Fruit fly (Drosophila melanogaster) whole organism, embryonic: ENCODE results near the gene CG10948.

Experiments used
- Awh ChIP-seq: fragments of 200-800 bp; sonication (Bioruptor generic); IDR thresholded peaks from 2 replicates; pipeline ENCODE4, ENCODE4 v1.3.6; 2022; ENCODE audit warnings: missing biosample characterization, missing genetic modification characterization
- CG10147 ChIP-seq: fragments of 200-800 bp; sonication (Bioruptor generic); optimal IDR thresholded peaks from 2 replicates; lab custom pipeline; 2019; ENCODE audit warnings: missing biosample characterization, mild to moderate bottlenecking, missing genetic modification characterization, moderate library complexity
- CG13894 ChIP-seq: fragments of 200-800 bp; sonication (Bioruptor generic); optimal IDR thresholded peaks from 3 replicates; lab custom pipeline; 2018; ENCODE audit warnings: missing biosample characterization, mild to moderate bottlenecking, missing genetic modification characterization, moderate library complexity
- CG14965 ChIP-seq: fragments of 200-800 bp; sonication (Bioruptor generic); optimal IDR thresholded peaks from 2 replicates; lab custom pipeline; 2016; ENCODE audit warnings: missing biosample characterization, missing genetic modification characterization, borderline replicate concordance
- CG15696 ChIP-seq: fragments of 200-800 bp; sonication (Bioruptor generic); optimal IDR thresholded peaks from 2 replicates; lab custom pipeline; 2019; ENCODE audit warnings: missing biosample characterization, mild to moderate bottlenecking, missing genetic modification characterization, moderate library complexity
- CG16815 ChIP-seq: fragments of 200-800 bp; sonication (Bioruptor generic); optimal IDR thresholded peaks from 3 replicates; lab custom pipeline; 2017; ENCODE audit warnings: missing biosample characterization, mild to moderate bottlenecking, missing genetic modification characterization
- CG17359 ChIP-seq: fragments of 200-800 bp; sonication (Bioruptor generic); optimal IDR thresholded peaks from 3 replicates; lab custom pipeline; 2018; ENCODE audit warnings: missing biosample characterization, mild to moderate bottlenecking, missing genetic modification characterization, moderate library complexity
- CG1832 ChIP-seq: fragments of 200-800 bp; sonication (Bioruptor generic); optimal IDR thresholded peaks from 2 replicates; lab custom pipeline; 2017; ENCODE audit warnings: missing biosample characterization, mild to moderate bottlenecking, missing genetic modification characterization, inconsistent platforms
- CG2678 ChIP-seq: fragments of 200-800 bp; sonication (Bioruptor generic); optimal IDR thresholded peaks from 3 replicates; lab custom pipeline; 2019; ENCODE audit warnings: missing biosample characterization, mild to moderate bottlenecking, missing genetic modification characterization, moderate library complexity
- CG30403 ChIP-seq: fragments of 200-800 bp; sonication (Bioruptor generic); optimal IDR thresholded peaks from 3 replicates; lab custom pipeline; 2016; ENCODE audit warnings: missing biosample characterization, missing genetic modification characterization
- CG33557 ChIP-seq: fragments of 200-800 bp; sonication (Bioruptor generic); optimal IDR thresholded peaks from 2 replicates; lab custom pipeline; 2019; ENCODE audit warnings: missing biosample characterization, mild to moderate bottlenecking, missing genetic modification characterization, moderate library complexity
- CG34422 ChIP-seq: fragments of 200-800 bp; sonication (Bioruptor generic); IDR thresholded peaks from 3 replicates; pipeline ENCODE4 v1.3.6; 2022; ENCODE audit warnings: missing biosample characterization, missing genetic modification characterization
- CG3995 ChIP-seq: fragments of 200-800 bp; sonication (Bioruptor generic); optimal IDR thresholded peaks from 3 replicates; lab custom pipeline; 2016; ENCODE audit warnings: missing biosample characterization, missing genetic modification characterization
- CG4328 ChIP-seq: fragments of 200-800 bp; sonication (Bioruptor generic); optimal IDR thresholded peaks from 3 replicates; lab custom pipeline; 2017; ENCODE audit warnings: missing biosample characterization, missing genetic modification reagents, missing genetic modification characterization
- CG6854 ChIP-seq: fragments of 200-800 bp; sonication (Bioruptor generic); optimal IDR thresholded peaks from 3 replicates; lab custom pipeline; 2017; ENCODE audit warnings: missing biosample characterization, mild to moderate bottlenecking, missing genetic modification characterization
- CG8281 ChIP-seq: fragments of 200-800 bp; sonication (Bioruptor generic); optimal IDR thresholded peaks from 2 replicates; lab custom pipeline; 2018; ENCODE audit warnings: missing biosample characterization, mild to moderate bottlenecking, missing genetic modification characterization, moderate library complexity
- CG8388 ChIP-seq: fragments of 200-800 bp; sonication (Bioruptor generic); optimal IDR thresholded peaks from 2 replicates; lab custom pipeline; 2019; ENCODE audit warnings: missing biosample characterization, mild to moderate bottlenecking, missing genetic modification characterization, moderate library complexity
- CG8478 ChIP-seq: fragments of >200 bp; optimal IDR thresholded peaks from 2 replicates; lab custom pipeline; 2018
- CG8944 ChIP-seq: fragments of 200-800 bp; sonication (Bioruptor generic); optimal IDR thresholded peaks from 3 replicates; lab custom pipeline; 2016; ENCODE audit warnings: missing biosample characterization, missing genetic modification characterization
- CG9727 ChIP-seq: fragments of 200-800 bp; sonication (Bioruptor generic); optimal IDR thresholded peaks from 3 replicates; lab custom pipeline; 2017; ENCODE audit warnings: missing biosample characterization, mild to moderate bottlenecking, missing genetic modification characterization
- CoRest ChIP-seq: fragments of 200-800 bp; sonication (Bioruptor generic); optimal IDR thresholded peaks from 3 replicates; lab custom pipeline; 2018; ENCODE audit warnings: missing biosample characterization, mild to moderate bottlenecking, missing genetic modification characterization, moderate library complexity
- D19B ChIP-seq: fragments of 200-800 bp; sonication (Bioruptor generic); optimal IDR thresholded peaks from 2 replicates; lab custom pipeline; 2017; ENCODE audit warnings: missing biosample characterization, mild to moderate bottlenecking, missing genetic modification characterization
- Doc3 ChIP-seq: fragments of 200-800 bp; sonication (Bioruptor generic); IDR thresholded peaks from 3 replicates; pipeline ENCODE4 v1.3.6; 2022; ENCODE audit warnings: missing biosample characterization, missing genetic modification characterization; ENCODE audit not compliant: partially characterized antibody
- Ets97D ChIP-seq: fragments of 200-800 bp; sonication (Bioruptor generic); optimal IDR thresholded peaks from 3 replicates; lab custom pipeline; 2016; ENCODE audit warnings: missing biosample characterization, missing genetic modification characterization
- Fer1 ChIP-seq: fragments of 200-800 bp; sonication (Bioruptor generic); optimal IDR thresholded peaks from 2 replicates; lab custom pipeline; 2017; ENCODE audit warnings: missing biosample characterization, mild to moderate bottlenecking, missing genetic modification characterization
- H15 ChIP-seq: fragments of 200-800 bp; sonication (Bioruptor generic); IDR thresholded peaks from 3 replicates; pipeline ENCODE4 v1.3.6; 2022; ENCODE audit warnings: missing biosample characterization, missing genetic modification characterization
- Mad ChIP-seq: fragments of 200-800 bp; sonication (Bioruptor generic); optimal IDR thresholded peaks from 2 replicates; lab custom pipeline; 2016; ENCODE audit warnings: missing biosample characterization, missing genetic modification characterization
- Ptx1 ChIP-seq: fragments of 200-800 bp; sonication (Bioruptor generic); IDR thresholded peaks from 2 replicates; pipeline ENCODE4 v1.3.6; 2022; ENCODE audit warnings: missing biosample characterization, missing genetic modification characterization
- Sox102F ChIP-seq: fragments of 200-800 bp; sonication (Bioruptor generic); optimal IDR thresholded peaks from 2 replicates; lab custom pipeline; 2018; ENCODE audit warnings: missing biosample characterization, mild to moderate bottlenecking, missing genetic modification characterization, moderate library complexity
- Sry-δ ChIP-seq: fragments of 200-800 bp; sonication (Bioruptor generic); optimal IDR thresholded peaks from 2 replicates; lab custom pipeline; 2016; ENCODE audit warnings: missing biosample characterization, missing genetic modification characterization
- Xrp1 ChIP-seq: fragments of 200-800 bp; sonication (Bioruptor generic); IDR thresholded peaks from 2 replicates; pipeline ENCODE4 v1.3.6; 2022; ENCODE audit warnings: missing biosample characterization, missing genetic modification characterization
- abd-A ChIP-seq: fragments of 200-800 bp; sonication (Bioruptor generic); optimal IDR thresholded peaks from 3 replicates; lab custom pipeline; 2019; ENCODE audit warnings: missing biosample characterization, mild to moderate bottlenecking, missing genetic modification characterization, moderate library complexity
- al ChIP-seq: fragments of 200-800 bp; sonication (Bioruptor generic); IDR thresholded peaks from 2 replicates; pipeline ENCODE4 v1.3.6; 2022; ENCODE audit warnings: missing biosample characterization, missing genetic modification characterization
- bcd ChIP-seq: fragments of 200-800 bp; sonication (Bioruptor generic); optimal IDR thresholded peaks from 2 replicates; lab custom pipeline; 2017; ENCODE audit warnings: missing biosample characterization, mild to moderate bottlenecking, missing genetic modification characterization
- disco-r ChIP-seq: fragments of 200-800 bp; sonication (Bioruptor generic); optimal IDR thresholded peaks from 2 replicates; lab custom pipeline; 2016; ENCODE audit warnings: missing biosample characterization, missing genetic modification characterization
- ftz-f1 ChIP-seq: fragments of 200-800 bp; sonication (Bioruptor generic); optimal IDR thresholded peaks from 2 replicates; lab custom pipeline; 2016; ENCODE audit warnings: missing biosample characterization, missing genetic modification characterization
- hb ChIP-seq: fragments of 200-800 bp; sonication (Bioruptor generic); IDR thresholded peaks from 3 replicates; pipeline ENCODE4 v1.3.6; 2022; ENCODE audit warnings: missing biosample characterization, missing genetic modification characterization; ENCODE audit not compliant: partially characterized antibody
- lbe ChIP-seq: fragments of 200-800 bp; sonication (Bioruptor generic); optimal IDR thresholded peaks from 2 replicates; lab custom pipeline; 2016; ENCODE audit warnings: missing biosample characterization, mild to moderate bottlenecking, missing genetic modification characterization
- lilli ChIP-seq: fragments of 200-800 bp; sonication (Bioruptor generic); optimal IDR thresholded peaks from 3 replicates; lab custom pipeline; 2016; ENCODE audit warnings: missing biosample characterization, missing genetic modification characterization
- maf-S ChIP-seq: fragments of 200-800 bp; sonication (Bioruptor generic); optimal IDR thresholded peaks from 2 replicates; lab custom pipeline; 2016; ENCODE audit warnings: missing biosample characterization, missing genetic modification characterization
- org-1 ChIP-seq: fragments of 200-800 bp; sonication (Bioruptor generic); optimal IDR thresholded peaks from 2 replicates; lab custom pipeline; 2017; ENCODE audit warnings: missing biosample characterization, missing genetic modification characterization
- pb ChIP-seq: fragments of 200-800 bp; sonication (Bioruptor generic); optimal IDR thresholded peaks from 3 replicates; lab custom pipeline; 2016; ENCODE audit warnings: missing biosample characterization, missing genetic modification characterization
- sens-2 ChIP-seq: fragments of 200-800 bp; sonication (Bioruptor generic); IDR thresholded peaks from 2 replicates; pipeline ENCODE4 v1.3.6; 2022; ENCODE audit warnings: missing biosample characterization, missing genetic modification characterization
- sima ChIP-seq: fragments of 200-800 bp; sonication (Bioruptor generic); optimal IDR thresholded peaks from 2 replicates; lab custom pipeline; 2016; ENCODE audit warnings: missing biosample characterization, missing genetic modification characterization
- sisA ChIP-seq: fragments of 200-800 bp; sonication (Bioruptor generic); IDR thresholded peaks from 2 replicates; pipeline ENCODE4 v1.3.6; 2022; ENCODE audit warnings: missing biosample characterization, missing genetic modification characterization
- sr ChIP-seq: fragments of 200-800 bp; sonication (Bioruptor generic); IDR thresholded peaks from 3 replicates; pipeline ENCODE4 v1.3.6; 2022; ENCODE audit warnings: missing biosample characterization, missing genetic modification characterization
- stwl ChIP-seq: fragments of 200-800 bp; sonication (Bioruptor generic); optimal IDR thresholded peaks from 3 replicates; lab custom pipeline; 2018; ENCODE audit warnings: missing biosample characterization, mild to moderate bottlenecking, missing genetic modification characterization, moderate library complexity
- tap ChIP-seq: fragments of 200-800 bp; optimal IDR thresholded peaks from 3 replicates; lab custom pipeline; 2019; ENCODE audit warnings: missing biosample characterization, mild to moderate bottlenecking, missing genetic modification characterization, moderate library complexity
- unpg ChIP-seq: fragments of 200-800 bp; sonication (Bioruptor generic); optimal IDR thresholded peaks from 3 replicates; lab custom pipeline; 2018; ENCODE audit warnings: missing biosample characterization, mild to moderate bottlenecking, missing genetic modification characterization, moderate library complexity

The CG10948 gene

DNA sequence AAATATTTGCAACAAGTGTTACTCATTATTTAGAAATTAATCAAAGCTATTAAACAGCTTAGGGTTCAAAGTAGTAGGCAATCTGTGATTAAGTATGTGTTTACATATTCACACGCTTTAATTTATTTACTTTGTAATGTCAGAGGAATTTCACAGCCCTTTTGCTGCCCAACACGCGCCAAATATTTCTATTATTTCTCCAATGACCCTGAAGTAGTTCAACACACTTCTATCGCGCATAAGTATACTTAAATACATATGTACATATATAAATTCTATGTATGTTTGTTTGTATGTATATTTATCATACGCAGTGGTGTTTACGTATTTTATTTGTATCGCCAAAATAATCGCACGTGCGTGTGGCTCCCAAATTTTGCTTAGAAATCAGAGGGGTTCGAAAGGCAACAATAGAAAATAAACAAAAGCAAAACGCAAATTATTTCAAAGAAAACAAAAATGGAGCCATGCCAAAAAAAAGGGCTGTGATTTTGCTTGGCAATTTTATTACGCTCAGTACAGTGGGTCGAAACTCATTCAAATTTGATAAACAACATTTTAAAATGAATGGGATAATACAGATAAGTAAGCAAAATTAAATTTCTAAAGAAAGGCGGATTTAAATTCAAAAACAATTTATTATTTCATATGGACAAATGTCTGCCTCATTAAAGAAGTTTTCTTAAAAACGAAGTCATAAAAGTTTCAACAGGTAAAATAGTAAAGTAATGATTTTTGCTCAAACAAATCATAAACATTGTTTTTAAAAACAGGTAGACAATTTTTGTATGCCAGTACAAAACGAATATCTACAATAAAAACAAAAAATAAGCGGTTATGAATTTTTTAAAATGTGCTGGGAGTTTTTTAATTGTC, 46.5 kb downstream of the CG10948 start (continued):
- TF ChIP-seq CG15696 (no peak), Awh (GFP tag; lab: Robert Waterston, UW) (no peak), Fer1 (no peak), pb (peak; percentile 2), Doc3 (no peak), CG1832 (GFP tag; lab: Kevin White, UChicago) (no peak), Mad (GFP tag; lab: Kevin White, UChicago) (no peak), Xrp1 (GFP tag; lab: Robert Waterston, UW) (no peak), Sox102F (GFP tag; lab: Kevin White, UChicago) (peak; percentile 45), CG3995 (GFP tag; lab: Kevin White, UChicago) (no peak), CG8944 (peak; percentile 0), CG34422 (GFP tag; lab: Robert Waterston, UW) (peak; percentile 46; the same call in 1 of the 3 replicates), CG8281 (tag; lab: Kevin White, UChicago) (no peak), CG30403 (peak; percentile 64), CG10147 (GFP tag; lab: Kevin White, UChicago) (peak; percentile 63), bcd (peak; percentile 45), stwl (tag; lab: Kevin White, UChicago) (no peak), CG13894 (tag; lab: Kevin White, UChicago) (peak; percentile 56), lbe (no peak), hb (GFP tag; lab: Robert Waterston, UW) (no peak), CG8478 (lab: Kevin White, UChicago) (no peak), lilli (GFP tag; lab: Kevin White, UChicago) (peak; percentile 62), CG33557 (GFP tag; lab: Kevin White, UChicago) (no peak), ftz-f1 (GFP tag; lab: Kevin White, UChicago) (no peak), H15 (GFP tag; lab: Robert Waterston, UW) (no peak), maf-S (GFP tag; lab: Kevin White, UChicago) (peak; percentile 38), org-1 (GFP tag; lab: Kevin White, UChicago) (peak; percentile 37), Sry-δ (GFP tag; lab: Kevin White, UChicago) (no peak), sima (GFP tag; lab: Kevin White, UChicago) (no peak), CG4328 (GFP tag; lab: Kevin White, UChicago) (no peak), abd-A (tag; lab: Kevin White, UChicago) (no peak), tap (tag; lab: Kevin White, UChicago) (peak; percentile 37), CG6854 (GFP tag; lab: Kevin White, UChicago) (peak; percentile 6), CG14965 (no peak), sisA (GFP tag; lab: Robert Waterston, UW) (peak; percentile 17; the same call in 1 of the 2 replicates), CG2678 (tag; lab: Kevin White, UChicago) (peak; percentile 71), Ptx1 (GFP tag; lab: Robert Waterston, UW) (no peak), al (peak; percentile 56), CG16815 (GFP tag; lab: Kevin White, UChicago) (peak; percentile 36), CG8388 (GFP tag; lab: Kevin White, UChicago) (peak; percentile 46), CG17359 (tag; lab: Kevin White, UChicago) (peak; percentile 18), Ets97D (GFP tag; lab: Kevin White, UChicago) (no peak), sens-2 (GFP tag; lab: Robert Waterston, UW) (no peak), CG9727 (peak; percentile 77), unpg (GFP tag; lab: Kevin White, UChicago) (peak; percentile 49), sr (GFP tag; lab: Robert Waterston, UW) (no peak), CoRest (peak; percentile 69), disco-r (no peak), D19B (GFP tag; lab: Kevin White, UChicago) (peak; percentile 32)
